Worm (Caenorhabditis elegans) whole organism, L3 larva: ENCODE results near the gene ZK809.5.
A peak's percentile ranks its signal among the peaks of the same experiment; 100 is the strongest.

ENCODE experiments used
- R02D3.7 ChIP-seq: fragments of 150-350 bp; optimal IDR thresholded peaks from 2 replicates; lab custom pipeline; 2014; ENCODE audit warnings: missing biosample characterization, missing genetic modification characterization
- ZK546.5 ChIP-seq: sonication (generic microtip); optimal IDR thresholded peaks from 2 replicates; lab custom pipeline; 2017; ENCODE audit warnings: missing biosample characterization, missing genetic modification characterization
- aly-2 ChIP-seq: fragments of 150-350 bp; optimal IDR thresholded peaks from 2 replicates; lab custom pipeline; 2014; ENCODE audit warnings: missing biosample characterization, missing genetic modification characterization
- ama-1 ChIP-seq: fragments of 150-350 bp; optimal IDR thresholded peaks from 2 replicates; lab custom pipeline; 2018
- ceh-16 ChIP-seq: sonication (generic microtip); optimal IDR thresholded peaks from 2 replicates; lab custom pipeline; 2017; ENCODE audit warnings: missing biosample characterization, missing genetic modification characterization
- ceh-28 ChIP-seq: fragments of 150-350 bp; optimal IDR thresholded peaks from 2 replicates; lab custom pipeline; 2014; ENCODE audit warnings: missing biosample characterization, missing genetic modification reagents, missing genetic modification characterization
- ceh-82 ChIP-seq: fragments of 150-350 bp; optimal IDR thresholded peaks from 2 replicates; lab custom pipeline; 2014; ENCODE audit warnings: missing biosample characterization, missing genetic modification characterization
- ceh-9 ChIP-seq: sonication (generic microtip); optimal IDR thresholded peaks from 2 replicates; lab custom pipeline; 2018; ENCODE audit warnings: missing biosample characterization, missing genetic modification characterization
- daf-12 ChIP-seq: fragments of 150-350 bp; optimal IDR thresholded peaks from 2 replicates; lab custom pipeline; 2014; ENCODE audit warnings: missing biosample characterization, missing genetic modification reagents, missing genetic modification characterization
- egl-27 ChIP-seq: sonication (generic microtip); optimal IDR thresholded peaks from 4 replicates; lab custom pipeline; 2017; ENCODE audit warnings: missing biosample characterization, missing genetic modification reagents, missing genetic modification characterization
- egl-5 ChIP-seq: fragments of 150-350 bp; optimal IDR thresholded peaks from 2 replicates; lab custom pipeline; 2017; ENCODE audit warnings: missing biosample characterization, missing genetic modification reagents, missing genetic modification characterization, inconsistent platforms
- elt-1 ChIP-seq: fragments of 150-350 bp; optimal IDR thresholded peaks from 2 replicates; lab custom pipeline; 2014; ENCODE audit warnings: missing biosample characterization, missing genetic modification characterization
- elt-2 ChIP-seq: sonication (generic microtip); optimal IDR thresholded peaks from 2 replicates; lab custom pipeline; 2016; ENCODE audit warnings: missing genetic modification reagents, mild to moderate bottlenecking, missing genetic modification characterization, missing compliant biosample characterization
- elt-3 ChIP-seq, 3 experiments: fragments of 150-350 bp in 1 of 3; sonication (generic microtip) in 2 of 3; optimal IDR thresholded peaks; 2 replicates in 2 of 3; 4 replicates in 1 of 3; lab custom pipeline; 2014 to 2017; ENCODE audit warnings: missing biosample characterization in 3 of 3, missing genetic modification characterization in 3 of 3
- eor-1 ChIP-seq, 2 experiments: fragments of 150-350 bp; optimal IDR thresholded peaks; 2 replicates each; lab custom pipeline; 2014 to 2018; ENCODE audit warnings: missing biosample characterization in 2 of 2, missing genetic modification characterization in 2 of 2
- fkh-10 ChIP-seq: sonication (generic microtip); optimal IDR thresholded peaks from 2 replicates; lab custom pipeline; 2017; ENCODE audit warnings: missing biosample characterization, missing genetic modification reagents, missing genetic modification characterization
- fkh-2 ChIP-seq: fragments of 150-350 bp; optimal IDR thresholded peaks from 2 replicates; lab custom pipeline; 2014; ENCODE audit warnings: missing biosample characterization, missing genetic modification reagents, missing genetic modification characterization
- fos-1 ChIP-seq: fragments of 150-350 bp; optimal IDR thresholded peaks from 2 replicates; lab custom pipeline; 2014; ENCODE audit warnings: missing biosample characterization, missing genetic modification characterization
- hmg-11 ChIP-seq: sonication (generic microtip); optimal IDR thresholded peaks from 2 replicates; lab custom pipeline; 2016; ENCODE audit warnings: missing genetic modification characterization, missing compliant biosample characterization
- jun-1 ChIP-seq: fragments of 150-350 bp; optimal IDR thresholded peaks from 2 replicates; lab custom pipeline; 2014; ENCODE audit warnings: missing biosample characterization, missing genetic modification reagents, missing genetic modification characterization
- lin-15B ChIP-seq: fragments of 150-350 bp; optimal IDR thresholded peaks from 2 replicates; lab custom pipeline; 2014; ENCODE audit warnings: missing biosample characterization, missing genetic modification characterization
- lin-39 ChIP-seq: fragments of 150-350 bp; optimal IDR thresholded peaks from 2 replicates; lab custom pipeline; 2018; ENCODE audit warnings: missing biosample characterization, missing genetic modification reagents, missing genetic modification characterization
- lsy-12 ChIP-seq: sonication (generic microtip); optimal IDR thresholded peaks from 2 replicates; lab custom pipeline; 2016; ENCODE audit warnings: mild to moderate bottlenecking, missing genetic modification characterization, missing compliant biosample characterization
- mdl-1 ChIP-seq: fragments of 150-350 bp; optimal IDR thresholded peaks from 2 replicates; lab custom pipeline; 2014; ENCODE audit warnings: missing biosample characterization, missing genetic modification characterization
- mml-1 ChIP-seq: fragments of 150-350 bp; sonication (generic microtip); optimal IDR thresholded peaks from 3 replicates; lab custom pipeline; 2014; ENCODE audit warnings: missing biosample characterization, missing genetic modification characterization
- nfya-1 ChIP-seq: sonication (generic microtip); optimal IDR thresholded peaks from 2 replicates; lab custom pipeline; 2017; ENCODE audit warnings: missing genetic modification characterization, mild to moderate bottlenecking, missing compliant biosample characterization, antibody characterized with exemption, moderate library complexity; ENCODE audit not compliant: insufficient read depth
- nhr-11 ChIP-seq: fragments of 150-350 bp; optimal IDR thresholded peaks from 2 replicates; lab custom pipeline; 2014; ENCODE audit warnings: missing biosample characterization, missing genetic modification characterization
- nhr-12 ChIP-seq: fragments of 150-350 bp; optimal IDR thresholded peaks from 2 replicates; lab custom pipeline; 2014; ENCODE audit warnings: missing biosample characterization, missing genetic modification characterization
- nhr-23 ChIP-seq: fragments of 150-350 bp; optimal IDR thresholded peaks from 2 replicates; lab custom pipeline; 2014; ENCODE audit warnings: missing biosample characterization, missing genetic modification reagents, missing genetic modification characterization
- nhr-237 ChIP-seq: fragments of 150-350 bp; optimal IDR thresholded peaks from 2 replicates; lab custom pipeline; 2014; ENCODE audit warnings: missing biosample characterization, missing genetic modification characterization
- nhr-25 ChIP-seq: sonication (generic microtip); optimal IDR thresholded peaks from 2 replicates; lab custom pipeline; 2017; ENCODE audit warnings: missing biosample characterization, missing genetic modification characterization
- nhr-28 ChIP-seq: fragments of 150-350 bp; optimal IDR thresholded peaks from 2 replicates; lab custom pipeline; 2014; ENCODE audit warnings: missing biosample characterization, missing genetic modification characterization
- nhr-43 ChIP-seq: sonication (generic microtip); optimal IDR thresholded peaks from 2 replicates; lab custom pipeline; 2016; ENCODE audit warnings: mild to moderate bottlenecking, missing genetic modification characterization, missing compliant biosample characterization; ENCODE audit not compliant: poor library complexity, severe bottlenecking
- nhr-67 ChIP-seq: fragments of 150-350 bp; optimal IDR thresholded peaks from 2 replicates; lab custom pipeline; 2014; ENCODE audit warnings: missing biosample characterization, missing genetic modification characterization
- nhr-76 ChIP-seq: fragments of 150-350 bp; sonication (generic microtip); optimal IDR thresholded peaks from 5 replicates; lab custom pipeline; 2014; ENCODE audit warnings: missing biosample characterization, missing genetic modification characterization
- nhr-77 ChIP-seq: fragments of 150-350 bp; optimal IDR thresholded peaks from 2 replicates; lab custom pipeline; 2014; ENCODE audit warnings: missing biosample characterization, missing genetic modification characterization
- pha-4 ChIP-seq: fragments of 150-350 bp; optimal IDR thresholded peaks from 2 replicates; lab custom pipeline; 2014; ENCODE audit warnings: missing biosample characterization, missing genetic modification reagents, missing genetic modification characterization
- pqm-1 ChIP-seq: fragments of 150-350 bp; optimal IDR thresholded peaks from 2 replicates; lab custom pipeline; 2017; ENCODE audit warnings: missing biosample characterization, missing genetic modification characterization, inconsistent platforms
- sea-2 ChIP-seq: fragments of 150-350 bp; sonication (generic microtip); optimal IDR thresholded peaks from 4 replicates; lab custom pipeline; 2014; ENCODE audit warnings: missing biosample characterization, missing genetic modification reagents, missing genetic modification characterization
- skn-1 ChIP-seq: fragments of 150-350 bp; optimal IDR thresholded peaks from 2 replicates; lab custom pipeline; 2014; ENCODE audit warnings: missing biosample characterization, missing genetic modification characterization
- snpc-4 ChIP-seq: fragments of 150-350 bp; optimal IDR thresholded peaks from 2 replicates; lab custom pipeline; 2014; ENCODE audit warnings: missing biosample characterization, missing genetic modification characterization
- tbx-2 ChIP-seq: sonication (generic microtip); optimal IDR thresholded peaks from 2 replicates; lab custom pipeline; 2016; ENCODE audit warnings: mild to moderate bottlenecking, missing genetic modification characterization, missing compliant biosample characterization
- unc-39 ChIP-seq: sonication (generic microtip); optimal IDR thresholded peaks from 4 replicates; lab custom pipeline; 2017; ENCODE audit warnings: missing biosample characterization, missing genetic modification characterization
- unc-62 ChIP-seq: fragments of 150-350 bp; sonication (generic microtip); optimal IDR thresholded peaks from 4 replicates; lab custom pipeline; 2014; ENCODE audit warnings: missing biosample characterization, missing genetic modification reagents, missing genetic modification characterization
- zag-1 ChIP-seq: fragments of 150-350 bp; optimal IDR thresholded peaks from 2 replicates; lab custom pipeline; 2014; ENCODE audit warnings: missing biosample characterization, missing genetic modification characterization
- ztf-11 ChIP-seq: fragments of 150-350 bp; optimal IDR thresholded peaks from 2 replicates; lab custom pipeline; 2014; ENCODE audit warnings: missing biosample characterization, missing genetic modification characterization
- ztf-4 ChIP-seq: fragments of 150-350 bp; optimal IDR thresholded peaks from 2 replicates; lab custom pipeline; 2014; ENCODE audit warnings: missing biosample characterization, missing genetic modification characterization

The ZK809.5 gene

DNA sequence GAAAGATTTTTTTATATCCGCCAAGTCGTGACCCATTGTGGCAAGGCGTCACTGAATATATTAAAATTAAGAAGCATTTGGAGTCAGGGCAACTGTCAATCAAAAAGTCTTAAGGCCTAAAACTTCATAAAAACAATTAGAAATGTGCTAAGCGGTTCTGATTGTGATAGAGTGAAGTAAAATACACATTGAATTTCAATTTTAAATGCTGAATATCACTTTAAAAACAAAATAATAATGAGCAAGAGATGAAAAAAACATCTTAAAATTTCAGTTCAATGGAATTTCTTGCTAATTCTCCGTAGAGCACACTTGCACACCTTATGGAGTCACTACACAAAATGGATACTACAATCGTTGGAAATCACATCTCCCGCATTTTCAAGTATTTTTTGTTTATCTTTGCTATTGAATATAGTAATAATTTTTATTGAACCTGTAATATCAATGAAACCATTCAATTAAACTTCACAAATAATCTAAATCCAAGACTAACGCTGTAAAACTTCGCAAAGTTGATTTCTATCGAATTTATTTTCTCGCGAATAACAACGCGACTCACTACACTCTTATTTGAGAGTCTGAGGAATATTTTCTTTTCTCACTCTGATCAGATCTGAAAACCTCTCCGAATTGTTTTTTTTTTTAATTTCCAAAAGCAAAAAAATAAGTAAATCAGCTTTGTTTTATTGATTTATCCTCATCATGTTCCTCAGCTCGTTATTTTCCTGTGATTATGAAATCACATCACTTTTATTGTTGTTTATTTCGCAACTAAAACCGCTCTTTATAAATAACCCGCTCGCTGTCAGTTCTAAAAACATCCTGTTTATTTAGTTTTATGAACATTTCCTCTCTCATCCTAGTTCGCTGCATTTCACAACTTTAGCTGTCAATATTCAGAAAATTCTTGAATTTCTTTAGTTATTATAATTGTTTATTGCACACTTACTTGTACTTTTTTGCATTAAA is 20.8 kb upstream of the ZK809.5 start, which contains the start of gene mars-1:
Gene mars-1, minus strand, starts transcription at position 51 of the 972 bp plus-strand sequence.
- peak; percentile 39 for TF ChIP-seq skn-1
- TF ChIP-seq pha-4 (tag; lab: Kevin White, UChicago), result peak; percentile 76
- no peak for TF ChIP-seq zag-1 (tag; lab: Kevin White, UChicago)
- TF ChIP-seq daf-12 (tag; lab: Kevin White, UChicago), result no peak
- no peak for TF ChIP-seq nhr-67 (tag; lab: Kevin White, UChicago)
- no peak for TF ChIP-seq elt-1 (tag; lab: Kevin White, UChicago)
- no peak for TF ChIP-seq eor-1 (tag; optimal IDR thresholded peaks at IDR 0.05; lab: Kevin White, UChicago)
- no peak for TF ChIP-seq nhr-77
- TF ChIP-seq ZK546.5 (tag; lab: Kevin White, UChicago), result no peak
- TF ChIP-seq tbx-2 (tag; lab: Kevin White, UChicago), result no peak
- no peak for TF ChIP-seq unc-39 (tag; lab: Kevin White, UChicago)
- TF ChIP-seq nhr-25 (tag; lab: Kevin White, UChicago), result peak; percentile 61
- TF ChIP-seq nhr-28 (tag; lab: Kevin White, UChicago), result no peak
- TF ChIP-seq nhr-12 (tag; lab: Kevin White, UChicago), result no peak
- TF ChIP-seq hmg-11 (tag; lab: Kevin White, UChicago), result peak; percentile 10
- TF ChIP-seq snpc-4 (tag; lab: Kevin White, UChicago), result peak; percentile 18
- TF ChIP-seq unc-62 (GFP tag; lab: Kevin White, UChicago), result no peak
- TF ChIP-seq ztf-4, result no peak
- TF ChIP-seq nfya-1 (tag; lab: Kevin White, UChicago), result peak; percentile 58
- TF ChIP-seq jun-1 (tag; lab: Kevin White, UChicago), result no peak
- no peak for TF ChIP-seq ceh-28
- TF ChIP-seq nhr-43 (tag; lab: Kevin White, UChicago), result peak; percentile 31
- TF ChIP-seq aly-2 (tag; lab: Kevin White, UChicago), result no peak
- no peak for TF ChIP-seq nhr-76 (tag; lab: Kevin White, UChicago)
- peak; percentile 56 for TF ChIP-seq nhr-23 (tag; lab: Kevin White, UChicago)
- no peak for TF ChIP-seq sea-2 (GFP tag; lab: Kevin White, UChicago)
- no peak for TF ChIP-seq R02D3.7 (tag; lab: Kevin White, UChicago)
- no peak for TF ChIP-seq ama-1 (lab: Kevin White, UChicago)
- no peak for TF ChIP-seq ztf-11 (tag; lab: Kevin White, UChicago)
- no peak for TF ChIP-seq mml-1
- peak; percentile 22 for TF ChIP-seq lsy-12 (tag; lab: Kevin White, UChicago)
- no peak for TF ChIP-seq ceh-16 (tag; lab: Kevin White, UChicago)
- TF ChIP-seq ceh-9 (tag; lab: Kevin White, UChicago), result no peak
- TF ChIP-seq elt-3 (tag; optimal IDR thresholded peaks at IDR 0.05; lab: Kevin White, UChicago), result no peak
- no peak for TF ChIP-seq ceh-82
- peak; percentile 25 for TF ChIP-seq fkh-10
- no peak for TF ChIP-seq egl-5
- TF ChIP-seq fkh-2 (tag; lab: Kevin White, UChicago), result no peak
- no peak for TF ChIP-seq fos-1
- TF ChIP-seq nhr-237, result no peak
- peak; percentile 34 for TF ChIP-seq nhr-11 (tag; lab: Kevin White, UChicago)
- TF ChIP-seq elt-2 (tag; lab: Kevin White, UChicago), result peak; percentile 32
- no peak for TF ChIP-seq egl-27 (tag; lab: Kevin White, UChicago)
- no peak for TF ChIP-seq lin-39 (tag; lab: Kevin White, UChicago)
- no peak for TF ChIP-seq mdl-1 (tag; lab: Kevin White, UChicago)
- peak; percentile 80 for TF ChIP-seq lin-15B (tag; lab: Kevin White, UChicago)
- TF ChIP-seq pqm-1 (tag; lab: Kevin White, UChicago), result no peak
- TF ChIP-seq, all 47 proteins: peak for 13
